Fruit fly (Drosophila melanogaster) whole organism, embryonic: ENCODE data around the gene CG11891.

Experiments
- Blimp-1 ChIP-seq: fragments of 200-800 bp; sonication (Bioruptor generic); optimal IDR thresholded peaks from 3 replicates; lab custom pipeline; 2018; ENCODE audit warnings: missing biosample characterization, missing genetic modification characterization, mild to moderate bottlenecking, moderate library complexity, missing genetic modification reagents
- CG11695 ChIP-seq: fragments of 200-800 bp; sonication (Bioruptor generic); IDR thresholded peaks from 3 replicates; pipeline ENCODE4 v1.3.6; 2022; ENCODE audit warnings: missing biosample characterization, missing genetic modification characterization
- CG12769 ChIP-seq: fragments of 200-800 bp; sonication (Bioruptor generic); optimal IDR thresholded peaks from 2 replicates; lab custom pipeline; 2019; ENCODE audit warnings: missing biosample characterization, mild to moderate bottlenecking, missing genetic modification characterization, moderate library complexity
- CG13296 ChIP-seq: fragments of 200-800 bp; sonication (Bioruptor generic); optimal IDR thresholded peaks from 3 replicates; lab custom pipeline; 2018; ENCODE audit warnings: missing biosample characterization, mild to moderate bottlenecking, missing genetic modification characterization
- CG13894 ChIP-seq: fragments of 200-800 bp; sonication (Bioruptor generic); optimal IDR thresholded peaks from 3 replicates; lab custom pipeline; 2018; ENCODE audit warnings: missing biosample characterization, mild to moderate bottlenecking, missing genetic modification characterization, moderate library complexity
- CG15514 ChIP-seq: fragments of 200-800 bp; sonication (Bioruptor generic); optimal IDR thresholded peaks from 3 replicates; lab custom pipeline; 2017; ENCODE audit warnings: missing biosample characterization, missing genetic modification characterization, mild to moderate bottlenecking, moderate library complexity, missing genetic modification reagents
- CG1602 ChIP-seq: fragments of 200-800 bp; sonication (Bioruptor generic); optimal IDR thresholded peaks from 3 replicates; lab custom pipeline; 2016; ENCODE audit warnings: missing biosample characterization, missing genetic modification characterization
- CG17612 ChIP-seq: fragments of 200-800 bp; sonication (Bioruptor generic); IDR thresholded peaks from 2 replicates; pipeline ENCODE4 v1.3.6; 2022; ENCODE audit warnings: missing biosample characterization, missing genetic modification characterization
- CG34224 ChIP-seq: fragments of 200-800 bp; sonication (Bioruptor generic); IDR thresholded peaks from 3 replicates; pipeline ENCODE4 v1.3.6; 2022; ENCODE audit warnings: missing biosample characterization, missing genetic modification characterization; ENCODE audit not compliant: partially characterized antibody
- CG34376 ChIP-seq: fragments of 200-800 bp; sonication (Bioruptor generic); optimal IDR thresholded peaks from 2 replicates; lab custom pipeline; 2018; ENCODE audit warnings: missing biosample characterization, mild to moderate bottlenecking, missing genetic modification characterization
- CG3726 ChIP-seq: fragments of 200-800 bp; sonication (Bioruptor generic); IDR thresholded peaks from 3 replicates; pipeline ENCODE4, ENCODE4 v1.3.6; 2022; ENCODE audit warnings: missing biosample characterization, missing genetic modification characterization
- CG8290 ChIP-seq, 3 experiments: fragments of 200-800 bp; sonication (Bioruptor generic); optimal IDR thresholded peaks; 2 replicates each; lab custom pipeline; 2016 to 2019; ENCODE audit warnings: missing biosample characterization in 3 of 3, missing genetic modification characterization in 3 of 3, mild to moderate bottlenecking in 2 of 3, moderate library complexity in 1 of 3
- CG9437 ChIP-seq: fragments of 200-800 bp; sonication (Bioruptor generic); optimal IDR thresholded peaks from 2 replicates; lab custom pipeline; 2018; ENCODE audit warnings: missing biosample characterization, mild to moderate bottlenecking, missing genetic modification characterization
- D19A ChIP-seq: fragments of 200-800 bp; optimal IDR thresholded peaks from 3 replicates; lab custom pipeline; 2019; ENCODE audit warnings: missing biosample characterization, mild to moderate bottlenecking, missing genetic modification characterization, moderate library complexity
- E2f2 ChIP-seq: fragments of 200-800 bp; sonication (Bioruptor generic); IDR thresholded peaks from 2 replicates; pipeline ENCODE4 v1.3.6; 2022; ENCODE audit warnings: missing biosample characterization, missing genetic modification characterization
- Eip74EF ChIP-seq, 2 experiments: fragments of 200-800 bp in 1 of 2; fragments of >200 bp in 1 of 2; sonication (Bioruptor generic) in 1 of 2; optimal IDR thresholded peaks; 2 replicates each; lab custom pipeline; 2017 to 2019; ENCODE audit warnings: missing biosample characterization in 2 of 2, missing genetic modification characterization in 2 of 2, mild to moderate bottlenecking in 1 of 2, moderate library complexity in 1 of 2
- GATAe ChIP-seq: fragments of 200-800 bp; sonication (Bioruptor generic); conservative IDR thresholded peaks from 2 replicates; pipeline ENCODE4 v1.3.6; 2022; ENCODE audit warnings: missing biosample characterization, missing genetic modification characterization
- Hr78 ChIP-seq, 2 experiments: fragments of 200-800 bp in 1 of 2; fragments of >200 bp in 1 of 2; sonication (Bioruptor generic) in 1 of 2; optimal IDR thresholded peaks; 2 replicates each; lab custom pipeline; 2017 to 2019; ENCODE audit warnings: missing biosample characterization in 2 of 2, missing genetic modification characterization in 2 of 2, mild to moderate bottlenecking in 1 of 2, moderate library complexity in 1 of 2
- Jarid2 ChIP-seq: fragments of 200-800 bp; sonication (Bioruptor generic); optimal IDR thresholded peaks from 3 replicates; lab custom pipeline; 2017; ENCODE audit warnings: mild to moderate bottlenecking, missing biosample characterization, missing genetic modification reagents, missing genetic modification characterization
- Trl ChIP-seq, 3 experiments: fragments of >200 bp in 2 of 3; fragments of 200-800 bp in 1 of 3; sonication (Bioruptor generic) in 1 of 3; optimal IDR thresholded peaks; 2 replicates in 1 of 3; 3 replicates in 2 of 3; lab custom pipeline; 2016 to 2017; ENCODE audit warnings: missing biosample characterization in 1 of 3, missing genetic modification characterization in 1 of 3
- abd-A ChIP-seq: fragments of 200-800 bp; sonication (Bioruptor generic); optimal IDR thresholded peaks from 3 replicates; lab custom pipeline; 2019; ENCODE audit warnings: missing biosample characterization, mild to moderate bottlenecking, missing genetic modification characterization, moderate library complexity
- exex ChIP-seq: fragments of 200-800 bp; sonication (Bioruptor generic); optimal IDR thresholded peaks from 4 replicates; lab custom pipeline; 2018; ENCODE audit warnings: missing biosample characterization, mild to moderate bottlenecking, missing genetic modification characterization, moderate library complexity
- ftz-f1 ChIP-seq: fragments of 200-800 bp; sonication (Bioruptor generic); optimal IDR thresholded peaks from 2 replicates; lab custom pipeline; 2016; ENCODE audit warnings: missing biosample characterization, missing genetic modification characterization
- gce ChIP-seq: fragments of 200-800 bp; sonication (Bioruptor generic); IDR thresholded peaks from 3 replicates; pipeline ENCODE4 v1.3.6; 2022; ENCODE audit warnings: missing biosample characterization, missing genetic modification characterization
- ham ChIP-seq: fragments of 200-800 bp; sonication (Bioruptor generic); IDR thresholded peaks from 2 replicates; pipeline ENCODE4 v1.3.6; 2022; ENCODE audit warnings: missing biosample characterization, missing genetic modification characterization
- lab ChIP-seq: fragments of 200-800 bp; sonication (Bioruptor generic); optimal IDR thresholded peaks from 3 replicates; lab custom pipeline; 2017; ENCODE audit warnings: missing biosample characterization, missing genetic modification characterization, mild to moderate bottlenecking, moderate library complexity, missing genetic modification reagents
- lbe ChIP-seq: fragments of 200-800 bp; sonication (Bioruptor generic); optimal IDR thresholded peaks from 2 replicates; lab custom pipeline; 2016; ENCODE audit warnings: missing biosample characterization, mild to moderate bottlenecking, missing genetic modification characterization
- mirr ChIP-seq: fragments of 200-800 bp; sonication (Bioruptor generic); optimal IDR thresholded peaks from 3 replicates; lab custom pipeline; 2018; ENCODE audit warnings: missing biosample characterization, mild to moderate bottlenecking, missing genetic modification characterization
- sd ChIP-seq: fragments of 200-800 bp; sonication (Bioruptor generic); optimal IDR thresholded peaks from 3 replicates; lab custom pipeline; 2018; ENCODE audit warnings: missing biosample characterization, mild to moderate bottlenecking, missing genetic modification characterization, moderate library complexity
- sug ChIP-seq: fragments of 200-800 bp; optimal IDR thresholded peaks from 2 replicates; lab custom pipeline; 2019; ENCODE audit warnings: missing biosample characterization, mild to moderate bottlenecking, missing genetic modification characterization, moderate library complexity
- z ChIP-seq: fragments of 200-800 bp; sonication (Bioruptor generic); IDR thresholded peaks from 3 replicates; pipeline ENCODE4 v1.3.6; 2022; ENCODE audit warnings: missing biosample characterization, missing genetic modification characterization

CG11891 gene

DNA sequence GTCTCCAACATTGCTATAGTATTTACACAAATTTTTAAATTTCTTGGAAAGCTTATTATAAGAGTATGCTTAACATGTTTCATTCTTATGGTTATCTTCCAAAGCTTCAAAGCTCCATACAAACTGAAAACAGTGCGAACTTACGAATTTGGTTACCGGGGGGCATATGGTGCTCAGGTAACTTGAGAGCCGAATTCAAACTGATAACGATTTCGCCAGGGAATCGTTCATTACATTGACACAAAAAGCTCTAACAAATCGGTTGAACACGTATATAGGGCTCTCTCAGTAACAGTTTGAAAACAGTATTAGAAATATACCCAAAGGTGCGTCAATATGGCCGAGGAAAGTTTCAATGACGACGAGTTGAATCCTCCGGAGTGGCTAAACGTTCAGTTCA lies 30.6 kb downstream of the CG11891 start, which contains the start of gene CG13659 (continued):
- peak; percentile 97 for TF ChIP-seq sug (tag; lab: Kevin White, UChicago)
- peak in 1 of 2 experiments; percentile 19 for TF ChIP-seq Trl (optimal IDR thresholded peaks at IDR 0.05; lab: Kevin White, UChicago)
- TF ChIP-seq Trl (GFP tag; optimal IDR thresholded peaks at IDR 0.05; lab: Kevin White, UChicago), result no peak
- TF ChIP-seq, all 482 proteins: peak for 10

DNA sequence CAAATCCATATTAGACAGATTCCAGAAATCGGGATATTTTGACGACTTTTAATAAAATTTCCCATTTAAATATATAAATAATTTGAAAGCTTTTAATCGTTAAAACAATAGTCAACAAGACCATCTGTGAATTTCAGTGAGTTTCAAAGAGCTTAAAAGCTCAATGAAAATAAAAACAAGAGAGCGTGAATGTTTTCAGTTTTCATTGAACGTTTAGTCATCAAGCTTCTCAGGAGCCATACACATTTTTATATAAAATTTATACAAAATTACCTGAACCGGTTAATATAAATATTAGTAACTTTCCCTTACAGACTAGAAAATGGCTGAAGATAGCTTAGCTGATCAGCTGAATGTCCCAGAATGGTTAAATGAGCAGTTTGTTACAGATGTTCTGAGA lies 32.2 kb downstream of the CG11891 start, which contains the start of gene CG31370:
CG31370 (plus strand) TSS at position 226 of the 400 bp plus-strand sequence.
- TF ChIP-seq ham (GFP tag; lab: Robert Waterston, UW), result no peak
- peak; percentile 30 for TF ChIP-seq lbe (GFP tag; lab: Kevin White, UChicago)

DNA sequence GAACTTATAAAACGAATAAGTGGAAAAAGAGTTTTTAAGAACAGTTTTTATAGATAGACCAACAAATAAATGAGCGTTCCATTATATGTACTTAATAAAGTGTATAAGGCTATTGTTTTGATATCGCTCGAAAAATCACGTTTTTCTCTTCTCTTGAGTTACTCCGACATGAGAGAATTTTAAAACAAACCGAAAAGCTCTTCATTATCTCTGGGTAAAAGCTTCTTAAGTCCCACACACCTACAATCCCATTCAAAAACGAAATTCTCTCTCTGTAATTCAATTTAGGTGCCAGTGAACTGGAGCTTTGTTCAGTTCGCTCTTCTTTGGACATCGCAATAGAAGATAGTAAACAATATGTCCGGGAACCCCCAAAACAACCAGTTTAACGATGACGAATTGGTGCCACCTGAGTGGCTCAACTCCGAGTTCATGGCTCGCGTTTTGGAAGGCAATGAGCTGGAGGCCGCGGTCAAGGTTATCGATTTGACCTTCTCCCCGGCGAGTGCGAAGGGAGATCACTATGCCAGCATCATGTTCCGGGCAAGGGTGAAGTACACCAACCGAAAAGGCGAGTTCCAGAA lies 33.9 kb downstream of the CG11891 start, which contains the start of gene CG31436:
CG31436 (plus strand) TSS at position 281 of the 584 bp plus-strand sequence.
- TF ChIP-seq CG13894 (tag; lab: Kevin White, UChicago) (peak; percentile 36), lab (GFP tag; lab: Kevin White, UChicago) (peak; percentile 9), Hr78 (GFP tag; optimal IDR thresholded peaks at IDR 0.05; lab: Kevin White, UChicago) (peak in 1 of 2 experiments; percentile 82), Jarid2 (GFP tag; lab: Kevin White, UChicago) (peak; percentile 73), CG34224 (GFP tag; lab: Robert Waterston, UW) (no peak; the same call in 2 of the 3 replicates), ftz-f1 (GFP tag; lab: Kevin White, UChicago) (peak; percentile 92), Eip74EF (GFP tag; optimal IDR thresholded peaks at IDR 0.05; lab: Kevin White, UChicago) (peak in 1 of 2 experiments; percentile 18), CG3726 (GFP tag; lab: Robert Waterston, UW) (no peak), CG17612 (GFP tag; lab: Robert Waterston, UW) (no peak), z (GFP tag; lab: Robert Waterston, UW) (peak; percentile 41; the same call in 1 of the 3 replicates), lbe (GFP tag; lab: Kevin White, UChicago) (peak; percentile 42), sd (peak; percentile 35), exex (tag; lab: Kevin White, UChicago) (peak; percentile 42), mirr (GFP tag; lab: Kevin White, UChicago) (peak; percentile 30), CG8290 (GFP tag; optimal IDR thresholded peaks at IDR 0.05; lab: Kevin White, UChicago) (no peak), CG8290 (tag; optimal IDR thresholded peaks at IDR 0.05; lab: Kevin White, UChicago) (peak in 1 of 2 experiments; percentile 11), E2f2 (GFP tag; lab: Robert Waterston, UW) (no peak), CG12769 (tag; lab: Kevin White, UChicago) (peak; percentile 67), Trl (optimal IDR thresholded peaks at IDR 0.05; lab: Kevin White, UChicago) (peak; percentile 44 to 82), Trl (GFP tag; optimal IDR thresholded peaks at IDR 0.05; lab: Kevin White, UChicago) (no peak), CG13296 (GFP tag; lab: Kevin White, UChicago) (no peak), sug (tag; lab: Kevin White, UChicago) (peak; percentile 47), CG15514 (GFP tag; lab: Kevin White, UChicago) (peak; percentile 12), CG34376 (GFP tag; lab: Kevin White, UChicago) (peak; percentile 29), abd-A (tag; lab: Kevin White, UChicago) (no peak), D19A (tag; lab: Kevin White, UChicago) (no peak), GATAe (GFP tag; lab: Robert Waterston, UW) (no peak), CG11695 (GFP tag; lab: Robert Waterston, UW) (no peak), Blimp-1 (no peak), CG9437 (GFP tag; lab: Kevin White, UChicago) (no peak), CG1602 (GFP tag; lab: Kevin White, UChicago) (no peak), gce (GFP tag; lab: Robert Waterston, UW) (no peak)
